Worm (Caenorhabditis elegans): ENCODE data around the gene F55A4.3.

The F55A4.3 gene

ce11 chrX:1025010-1025409, at the start of gene F55A4.3:
Gene F55A4.3, minus strand, starts transcription at chrX:1025110.
- TF ChIP-seq ama-1 (optimal IDR thresholded peaks at IDR 0.05) (no peak), mdl-1 (tag; optimal IDR thresholded peaks at IDR 0.05) (no peak), aly-2 (tag; optimal IDR thresholded peaks at IDR 0.05) (no peak), jun-1 (tag; optimal IDR thresholded peaks at IDR 0.05) (no peak), hmg-11 (tag; optimal IDR thresholded peaks at IDR 0.05) (no peak), unc-62 (GFP tag; optimal IDR thresholded peaks at IDR 0.05) (no peak), daf-12 (tag; optimal IDR thresholded peaks at IDR 0.05) (no peak), nhr-11 (tag; optimal IDR thresholded peaks at IDR 0.05) (no peak), nhr-237 (tag; optimal IDR thresholded peaks at IDR 0.05) (no peak), tbx-2 (tag; optimal IDR thresholded peaks at IDR 0.05) (no peak), ceh-9 (tag; optimal IDR thresholded peaks at IDR 0.05) (no peak), nhr-77 (tag; optimal IDR thresholded peaks at IDR 0.05) (no peak), nfya-1 (tag; optimal IDR thresholded peaks at IDR 0.05; ENCODE audit: insufficient read depth) (no peak)

ce11 chrX:1072152-1072551, 47.2 kb upstream of the F55A4.3 start, which contains the start of gene lim-6:
Gene lim-6, plus strand, starts transcription at chrX:1072452.
- no peak for TF ChIP-seq unc-39 (tag; optimal IDR thresholded peaks at IDR 0.05)

ce11 chrX:1068986-1069385, 44.1 kb upstream of the F55A4.3 start, which contains the start of gene mksr-1:
Gene mksr-1, minus strand, starts transcription at chrX:1069129.
- TF ChIP-seq nhr-11 (tag; optimal IDR thresholded peaks at IDR 0.05) (no peak), ZK546.5 (tag; optimal IDR thresholded peaks at IDR 0.05) (no peak), eor-1 (tag; optimal IDR thresholded peaks at IDR 0.05) (no peak), ceh-9 (tag; optimal IDR thresholded peaks at IDR 0.05) (no peak), pqm-1 (tag; optimal IDR thresholded peaks at IDR 0.05) (no peak), ama-1 (optimal IDR thresholded peaks at IDR 0.05) (no peak), elt-2 (tag; optimal IDR thresholded peaks at IDR 0.05) (no peak), egl-27 (tag; optimal IDR thresholded peaks at IDR 0.05) (no peak), nhr-28 (tag; optimal IDR thresholded peaks at IDR 0.05) (no peak), R02D3.7 (tag; optimal IDR thresholded peaks at IDR 0.05) (no peak), fkh-10 (GFP tag; optimal IDR thresholded peaks at IDR 0.05) (no peak), fos-1 (tag; optimal IDR thresholded peaks at IDR 0.05) (no peak), ceh-82 (tag; optimal IDR thresholded peaks at IDR 0.05) (no peak), elt-3 (tag; optimal IDR thresholded peaks at IDR 0.05) (no peak), nhr-77 (tag; optimal IDR thresholded peaks at IDR 0.05) (no peak), skn-1 (tag; optimal IDR thresholded peaks at IDR 0.05) (no peak)

ce11 chrX:1064064-1064463, 39.2 kb upstream of the F55A4.3 start:
- TF ChIP-seq mdl-1 (tag; optimal IDR thresholded peaks at IDR 0.05), result peak; percentile 39
- TF ChIP-seq egl-5 (tag; optimal IDR thresholded peaks at IDR 0.05), result peak; percentile 65
- no peak for TF ChIP-seq skn-1 (tag; optimal IDR thresholded peaks at IDR 0.05)
- TF ChIP-seq fkh-10 (GFP tag; optimal IDR thresholded peaks at IDR 0.05), result peak; percentile 23
- TF ChIP-seq nfya-1 (tag; optimal IDR thresholded peaks at IDR 0.05; ENCODE audit: insufficient read depth), result peak; percentile 81
- TF ChIP-seq lsy-12 (tag; optimal IDR thresholded peaks at IDR 0.05), result peak; percentile 6
- no peak for TF ChIP-seq daf-12 (tag; optimal IDR thresholded peaks at IDR 0.05)
- TF ChIP-seq lin-15B (tag; optimal IDR thresholded peaks at IDR 0.05), result peak; percentile 6
- TF ChIP-seq tbx-2 (tag; optimal IDR thresholded peaks at IDR 0.05), result peak; percentile 67
- peak; percentile 77 for TF ChIP-seq hmg-11 (tag; optimal IDR thresholded peaks at IDR 0.05)
- no peak for TF ChIP-seq nhr-23 (tag; optimal IDR thresholded peaks at IDR 0.05)
- peak; percentile 93 for TF ChIP-seq lin-39 (tag; optimal IDR thresholded peaks at IDR 0.05)
- no peak for TF ChIP-seq fos-1 (tag; optimal IDR thresholded peaks at IDR 0.05)
- TF ChIP-seq nhr-43 (tag; optimal IDR thresholded peaks at IDR 0.05; ENCODE audit: poor library complexity, severe bottlenecking), result no peak

- TF ChIP-seq nfya-1 (tag; optimal IDR thresholded peaks at IDR 0.05; ENCODE audit: insufficient read depth), result peak; percentile 59
- TF ChIP-seq daf-12 (tag; optimal IDR thresholded peaks at IDR 0.05), result no peak
- peak; percentile 64 for TF ChIP-seq lin-39 (tag; optimal IDR thresholded peaks at IDR 0.05)
- no peak for TF ChIP-seq ztf-11 (tag; optimal IDR thresholded peaks at IDR 0.05)
- TF ChIP-seq R02D3.7 (tag; optimal IDR thresholded peaks at IDR 0.05), result no peak
- TF ChIP-seq hmg-11 (tag; optimal IDR thresholded peaks at IDR 0.05), result peak; percentile 82
Measured at ce11 chrX:1062403-1063073, 37.6 kb upstream of the F55A4.3 start, which contains the start of gene unc-1. Gene unc-1, minus strand, starts transcription at chrX:1062453.

Measured in whole organism, L3 larva.